Fruit fly (Drosophila melanogaster) whole organism: ENCODE measurements around the gene betaCOP.
A peak's percentile ranks its signal among the peaks of the same experiment; 100 is the strongest.

Experiments used
- CG8478 ChIP-seq: fragments of >200 bp; optimal IDR thresholded peaks from 2 replicates; lab custom pipeline; 2018; ENCODE audit warnings: inconsistent platforms
- Dll ChIP-seq: fragments of >200 bp; optimal IDR thresholded peaks from 2 replicates; lab custom pipeline; 2017
- EcR ChIP-seq, 2 experiments: fragments of >200 bp; optimal IDR thresholded peaks; 2 replicates each; lab custom pipeline; 2017; ENCODE audit warnings: missing biosample characterization in 2 of 2, missing genetic modification characterization in 2 of 2, missing genetic modification reagents in 2 of 2
- pan ChIP-seq: fragments of >200 bp; optimal IDR thresholded peaks from 2 replicates; lab custom pipeline; 2017
- psq ChIP-seq: fragments of >200 bp; optimal IDR thresholded peaks from 2 replicates; lab custom pipeline; 2017
- usp ChIP-seq: fragments of >200 bp; optimal IDR thresholded peaks from 2 replicates; lab custom pipeline; 2017; ENCODE audit warnings: missing biosample characterization, missing genetic modification characterization, mixed read lengths

betaCOP gene

DNA sequence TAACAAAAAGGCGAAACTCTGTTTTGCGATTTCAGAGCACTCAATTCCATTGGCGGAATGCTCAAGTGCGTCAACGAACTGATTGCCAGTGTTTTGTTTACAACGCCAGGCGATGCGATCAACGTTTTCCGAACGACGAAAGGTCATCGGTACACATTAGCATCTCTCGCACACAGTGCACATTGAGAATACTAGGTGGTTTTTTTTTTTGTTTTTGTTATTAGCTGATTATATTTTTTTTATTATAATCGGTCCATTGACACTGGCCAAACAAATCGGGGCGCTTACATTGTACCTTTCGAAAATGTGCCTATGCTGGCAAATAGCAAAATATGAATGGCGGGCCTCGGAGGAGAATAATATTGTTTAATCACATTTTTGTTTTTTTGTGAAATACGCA lies 10.1 kb upstream of the betaCOP start:
- TF ChIP-seq pan (lab: Kevin White, UChicago) (no peak), psq (lab: Kevin White, UChicago) (no peak), usp (GFP tag; lab: Kevin White, UChicago) (no peak), Dll (lab: Kevin White, UChicago) (no peak), CG8478 (lab: Kevin White, UChicago) (no peak), EcR (GFP tag; optimal IDR thresholded peaks at IDR 0.05; lab: Kevin White, UChicago) (no peak)

- TF ChIP-seq EcR (GFP tag; optimal IDR thresholded peaks at IDR 0.05; lab: Kevin White, UChicago) (no peak), usp (GFP tag; lab: Kevin White, UChicago) (no peak), Dll (lab: Kevin White, UChicago) (no peak), CG8478 (lab: Kevin White, UChicago) (no peak), psq (lab: Kevin White, UChicago) (no peak), pan (lab: Kevin White, UChicago) (no peak)
Observed at dm6 chrX:18386784-18387183, 1.7 kb upstream of the betaCOP start, which contains the start of gene Tsf1. Tsf1 (plus strand) TSS chrX:18387084.

DNA sequence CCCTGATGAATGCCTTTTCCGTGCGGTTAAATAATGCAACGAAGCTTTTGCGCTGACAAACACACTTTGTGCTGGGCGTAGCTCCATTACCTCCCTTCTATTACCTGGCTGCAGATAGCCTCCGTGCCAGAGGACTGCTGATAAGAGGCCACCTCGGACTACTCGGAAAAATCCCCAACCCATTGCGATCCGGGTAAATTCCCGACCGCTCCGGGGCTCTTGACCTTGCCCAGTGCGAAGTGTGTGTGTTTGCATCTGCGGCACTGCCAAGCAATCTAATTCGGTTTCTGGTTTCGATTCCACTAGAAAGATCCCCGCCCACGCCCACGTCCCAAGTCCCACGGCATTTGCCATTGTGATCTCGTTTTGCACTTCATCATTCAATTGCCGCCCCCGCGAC lies 759 bp upstream of the betaCOP start:
- TF ChIP-seq usp (GFP tag; lab: Kevin White, UChicago) = no peak
- no peak for TF ChIP-seq EcR (GFP tag; optimal IDR thresholded peaks at IDR 0.05; lab: Kevin White, UChicago)
- no peak for TF ChIP-seq Dll (lab: Kevin White, UChicago)
- no peak for TF ChIP-seq pan (lab: Kevin White, UChicago)
- no peak for TF ChIP-seq CG8478 (lab: Kevin White, UChicago)
- TF ChIP-seq psq (lab: Kevin White, UChicago) = no peak

dm6 chrX:18379791-18380190 lies 5.3 kb downstream of the betaCOP start, which contains the start of the genes por and CG6179:
por (minus strand) TSS chrX:18379854.
CG6179 (plus strand) TSS chrX:18380082.
- TF ChIP-seq EcR (GFP tag; optimal IDR thresholded peaks at IDR 0.05; lab: Kevin White, UChicago) (no peak), psq (lab: Kevin White, UChicago) (no peak), pan (lab: Kevin White, UChicago) (no peak), CG8478 (lab: Kevin White, UChicago) (no peak), Dll (lab: Kevin White, UChicago) (no peak), usp (GFP tag; lab: Kevin White, UChicago) (no peak)

DNA sequence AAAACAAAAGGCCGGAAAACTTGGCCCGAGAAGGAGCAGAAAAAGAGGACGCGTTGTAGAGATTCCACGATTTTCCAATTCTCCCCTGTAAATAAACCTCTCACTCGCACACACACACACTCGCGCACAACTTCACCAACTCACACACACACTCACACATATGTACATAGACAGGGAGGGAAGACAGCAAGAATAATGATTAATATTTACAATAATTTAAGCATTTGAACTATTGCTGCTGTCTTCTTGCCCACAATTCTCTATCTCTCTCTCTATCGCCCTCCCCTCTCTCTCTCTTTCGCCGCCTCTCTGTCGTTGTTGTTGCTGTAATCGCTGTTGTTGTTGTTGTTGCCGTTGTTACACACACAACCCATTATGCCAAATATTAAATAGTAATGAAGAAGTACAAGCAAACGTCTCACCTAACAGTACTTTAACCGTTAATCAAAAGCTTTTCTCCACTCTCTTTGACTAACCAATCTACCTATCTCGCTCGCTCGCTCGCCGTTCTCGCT lies 10.6 kb downstream of the betaCOP start:
- TF ChIP-seq Dll (lab: Kevin White, UChicago) (no peak), EcR (GFP tag; optimal IDR thresholded peaks at IDR 0.05; lab: Kevin White, UChicago) (no peak), psq (lab: Kevin White, UChicago) (no peak), CG8478 (lab: Kevin White, UChicago) (no peak), pan (lab: Kevin White, UChicago) (no peak), usp (GFP tag; lab: Kevin White, UChicago) (no peak)

- TF ChIP-seq Dll (lab: Kevin White, UChicago) = peak; percentile 95
- no peak for TF ChIP-seq usp (GFP tag; lab: Kevin White, UChicago)
- peak; percentile 76 for TF ChIP-seq CG8478 (lab: Kevin White, UChicago)
- TF ChIP-seq pan (lab: Kevin White, UChicago) = no peak
- TF ChIP-seq psq (lab: Kevin White, UChicago) = no peak
- no peak for TF ChIP-seq EcR (GFP tag; optimal IDR thresholded peaks at IDR 0.05; lab: Kevin White, UChicago)
Observed at dm6 chrX:18370775-18371735, 14.0 kb downstream of the betaCOP start.

dm6 chrX:18369767-18370166 lies 15.3 kb downstream of the betaCOP start:
- TF ChIP-seq psq (lab: Kevin White, UChicago) = no peak
- TF ChIP-seq EcR (GFP tag; optimal IDR thresholded peaks at IDR 0.05; lab: Kevin White, UChicago) = no peak
- no peak for TF ChIP-seq Dll (lab: Kevin White, UChicago)
- TF ChIP-seq pan (lab: Kevin White, UChicago) = no peak
- no peak for TF ChIP-seq usp (GFP tag; lab: Kevin White, UChicago)
- TF ChIP-seq CG8478 (lab: Kevin White, UChicago) = no peak

DNA sequence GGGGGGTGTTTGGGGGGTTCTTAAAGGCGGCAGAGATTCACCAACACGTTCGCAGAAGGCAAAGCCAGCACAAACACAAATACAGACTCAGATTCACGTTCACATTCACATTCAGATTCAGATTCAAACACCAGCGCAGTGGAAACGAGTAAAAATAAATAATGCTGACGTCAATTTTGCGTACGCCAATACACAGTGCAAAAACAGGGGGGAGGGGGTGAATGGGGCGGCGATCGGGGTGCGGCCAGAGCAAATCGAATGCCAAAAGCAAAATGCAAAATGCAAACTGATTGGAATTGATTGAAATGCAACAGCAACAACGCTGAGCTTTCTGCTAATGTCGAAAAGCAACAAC lies 16.4 kb downstream of the betaCOP start:
- TF ChIP-seq pan (lab: Kevin White, UChicago) (no peak), usp (GFP tag; lab: Kevin White, UChicago) (no peak), EcR (GFP tag; optimal IDR thresholded peaks at IDR 0.05; lab: Kevin White, UChicago) (no peak), CG8478 (lab: Kevin White, UChicago) (no peak), psq (lab: Kevin White, UChicago) (no peak), Dll (lab: Kevin White, UChicago) (no peak)

dm6 chrX:18367806-18368643 lies 17.0 kb downstream of the betaCOP start:
- peak; percentile 40 for TF ChIP-seq CG8478 (lab: Kevin White, UChicago)
- no peak for TF ChIP-seq EcR (GFP tag; optimal IDR thresholded peaks at IDR 0.05; lab: Kevin White, UChicago)
- TF ChIP-seq usp (GFP tag; lab: Kevin White, UChicago) = no peak

dm6 chrX:18366851-18367649 lies 18.0 kb downstream of the betaCOP start:
- TF ChIP-seq psq (lab: Kevin White, UChicago) = no peak
- TF ChIP-seq CG8478 (lab: Kevin White, UChicago) = no peak
- no peak for TF ChIP-seq EcR (GFP tag; optimal IDR thresholded peaks at IDR 0.05; lab: Kevin White, UChicago)
- no peak for TF ChIP-seq pan (lab: Kevin White, UChicago)
- no peak for TF ChIP-seq Dll (lab: Kevin White, UChicago)
- no peak for TF ChIP-seq usp (GFP tag; lab: Kevin White, UChicago)
